Worm (Caenorhabditis elegans): ENCODE results near the gene Y41D4A.3.

Y41D4A.3 gene

DNA sequence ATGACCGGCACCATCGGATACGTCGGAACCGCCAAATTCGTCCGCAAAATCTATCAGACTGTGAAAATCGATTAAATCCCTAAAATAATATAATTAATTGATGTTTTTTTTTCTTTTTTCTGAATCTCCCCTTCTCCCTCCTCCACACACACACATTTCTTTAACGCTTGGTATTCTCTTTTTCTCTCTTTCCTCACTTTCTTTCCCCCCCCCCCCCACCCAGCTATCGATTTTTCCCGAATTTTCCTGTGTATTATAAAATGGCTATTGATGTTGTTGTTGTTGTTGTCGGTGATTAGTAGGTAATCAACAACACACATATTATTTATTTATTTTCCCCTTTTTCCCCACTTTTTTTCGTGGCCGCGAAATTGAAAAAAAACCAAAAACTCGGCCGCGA is 2.3 kb upstream of the Y41D4A.3 start:
- no peak for TF ChIP-seq mdl-1 (tag; optimal IDR thresholded peaks at IDR 0.05)
- TF ChIP-seq lin-14 (GFP tag; optimal IDR thresholded peaks at IDR 0.05): peak; percentile 34

DNA sequence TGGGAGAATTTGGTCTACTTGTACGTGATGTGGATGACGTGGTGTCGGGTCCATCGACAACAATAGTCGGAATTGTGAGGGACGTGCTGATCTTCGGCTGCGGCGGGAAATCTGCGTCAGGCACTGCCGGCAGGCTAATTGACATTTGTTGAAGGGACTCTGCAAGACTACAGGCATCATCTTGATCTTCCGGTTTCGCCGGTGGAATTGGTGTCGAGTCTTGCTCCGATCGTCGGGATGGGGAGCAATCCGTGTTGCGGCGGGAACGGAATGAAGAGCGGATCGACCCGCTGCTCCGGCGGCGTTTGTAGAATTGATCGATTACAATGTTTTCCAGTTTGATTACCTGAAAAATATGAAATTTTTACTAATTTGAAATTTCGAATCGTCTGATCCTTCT is 1.1 kb upstream of the Y41D4A.3 start:
- TF ChIP-seq mep-1 (tag; optimal IDR thresholded peaks at IDR 0.05): no peak
- TF ChIP-seq efl-1 (optimal IDR thresholded peaks at IDR 0.05): no peak
- peak in 1 of 2 experiments; percentile 18 for TF ChIP-seq efl-1 (GFP tag; optimal IDR thresholded peaks at IDR 0.05 in 1 of 2)
- no peak for TF ChIP-seq nhr-12 (tag; optimal IDR thresholded peaks at IDR 0.05)
- no peak for TF ChIP-seq nhr-85 (tag)

DNA sequence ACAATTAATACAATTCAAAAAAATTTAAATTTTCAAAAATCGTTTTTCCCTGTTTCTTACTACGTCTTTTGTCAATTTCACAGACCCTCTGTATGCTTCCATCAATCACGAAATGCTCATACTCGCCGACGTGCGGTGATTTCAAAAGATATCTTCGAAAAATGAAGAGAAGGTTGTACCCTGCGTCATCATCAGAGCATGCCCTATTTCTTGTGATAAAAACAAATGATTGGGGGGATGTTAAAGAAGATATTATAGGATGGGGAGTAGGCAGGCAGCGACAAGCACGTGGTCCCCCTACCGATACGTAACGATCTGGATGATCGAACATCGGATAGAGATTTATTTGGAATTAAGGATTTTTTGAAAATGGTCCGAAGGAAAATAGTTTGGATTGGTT is 5.0 kb downstream of the Y41D4A.3 start:
- TF ChIP-seq lin-13 (GFP tag; optimal IDR thresholded peaks at IDR 0.05) (no peak), nhr-71 (tag; optimal IDR thresholded peaks at IDR 0.05) (peak; percentile 63), lsy-2 (tag; optimal IDR thresholded peaks at IDR 0.05) (peak; percentile 15 to 45), lir-3 (tag; optimal IDR thresholded peaks at IDR 0.05; ENCODE audit: poor library complexity) (no peak), lin-14 (GFP tag; optimal IDR thresholded peaks at IDR 0.05) (peak; percentile 44), swsn-7 (tag; optimal IDR thresholded peaks at IDR 0.05) (no peak), nhr-19 (GFP tag; conservative IDR thresholded peaks at IDR 0.05) (peak; percentile 33), snu-23 (GFP tag; optimal IDR thresholded peaks at IDR 0.05) (peak; percentile 30), fkh-8 (tag; optimal IDR thresholded peaks at IDR 0.05) (no peak), ceh-8 (GFP tag; optimal IDR thresholded peaks at IDR 0.05) (no peak), ceh-88 (GFP tag; IDR thresholded peaks at IDR 0.05) (no peak), zip-4 (GFP tag; optimal IDR thresholded peaks at IDR 0.05) (no peak), rnt-1 (tag; optimal IDR thresholded peaks at IDR 0.05) (peak; percentile 77), nhr-237 (tag; optimal IDR thresholded peaks at IDR 0.05) (no peak), ztf-4 (tag; optimal IDR thresholded peaks at IDR 0.05) (peak; percentile 16), mdl-1 (tag; optimal IDR thresholded peaks at IDR 0.05) (peak in 1 of 2 experiments; percentile 38), nhr-20 (tag; optimal IDR thresholded peaks at IDR 0.05) (peak; percentile 3)

DNA sequence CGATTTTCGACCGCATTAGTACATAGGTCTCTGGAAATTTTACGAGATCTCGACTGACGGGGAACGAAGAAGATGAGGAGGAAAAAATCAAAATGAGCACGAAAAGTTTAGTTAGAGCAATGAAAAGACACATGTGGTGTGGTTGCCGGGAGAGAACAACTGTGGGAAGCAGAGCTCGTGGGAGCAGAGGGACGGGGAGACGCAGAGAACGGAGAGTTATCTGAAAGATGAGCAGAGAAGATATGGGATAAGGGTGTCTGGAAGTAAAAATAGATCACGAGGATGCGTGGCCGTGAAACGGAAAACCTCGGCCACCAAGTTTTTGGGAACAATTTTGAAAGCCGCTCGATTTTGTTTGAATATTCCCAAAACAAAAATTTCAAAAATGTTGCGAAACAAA is 8.0 kb downstream of the Y41D4A.3 start, which contains the start of gene Y41D4A.7:
Gene Y41D4A.7, minus strand, starts transcription at position 18 of the 400 bp plus-strand sequence.
- TF ChIP-seq pax-3 (tag; optimal IDR thresholded peaks at IDR 0.05) (no peak), lin-39 (tag; optimal IDR thresholded peaks at IDR 0.05) (no peak), C34B4.2 (tag; optimal IDR thresholded peaks at IDR 0.05) (no peak), lsy-2 (tag; optimal IDR thresholded peaks at IDR 0.05) (peak; percentile 47 to 49), mab-9 (GFP tag; IDR thresholded peaks at IDR 0.05) (no peak), skn-1 (tag; optimal IDR thresholded peaks at IDR 0.05) (no peak), ztf-11 (tag; optimal IDR thresholded peaks at IDR 0.05) (no peak), jun-1 (tag; optimal IDR thresholded peaks at IDR 0.05) (no peak), nhr-19 (GFP tag; conservative IDR thresholded peaks at IDR 0.05) (peak; percentile 54), grh-1 (GFP tag; IDR thresholded peaks at IDR 0.05) (no peak), lin-14 (GFP tag; optimal IDR thresholded peaks at IDR 0.05) (peak; percentile 57), unc-86 (tag; optimal IDR thresholded peaks at IDR 0.05) (no peak), ces-1 (GFP tag; optimal IDR thresholded peaks at IDR 0.05) (no peak), lir-3 (tag; optimal IDR thresholded peaks at IDR 0.05; ENCODE audit: poor library complexity) (peak; percentile 38), ceh-82 (tag; optimal IDR thresholded peaks at IDR 0.05) (no peak), nhr-47 (tag; optimal IDR thresholded peaks at IDR 0.05) (no peak), vab-15 (tag; optimal IDR thresholded peaks at IDR 0.05) (no peak), alr-1 (tag; optimal IDR thresholded peaks at IDR 0.05; ENCODE audit: borderline replicate concordance) (no peak), F16B12.6 (tag; optimal IDR thresholded peaks at IDR 0.05) (no peak), nhr-85 (tag) (no peak), tlp-1 (tag; optimal IDR thresholded peaks at IDR 0.05) (no peak), egl-27 (tag; optimal IDR thresholded peaks at IDR 0.05) (no peak), rnt-1 (tag; optimal IDR thresholded peaks at IDR 0.05) (peak; percentile 88), aly-2 (tag; optimal IDR thresholded peaks at IDR 0.05) (no peak), egl-13 (tag; optimal IDR thresholded peaks at IDR 0.05) (no peak), nhr-12 (tag; optimal IDR thresholded peaks at IDR 0.05) (no peak), ceh-8 (GFP tag; optimal IDR thresholded peaks at IDR 0.05) (no peak), nhr-84 (tag; optimal IDR thresholded peaks at IDR 0.05) (no peak), snpc-4 (tag; optimal IDR thresholded peaks at IDR 0.05) (no peak), pqm-1 (tag; optimal IDR thresholded peaks at IDR 0.05) (no peak), irx-1 (tag; optimal IDR thresholded peaks at IDR 0.05) (no peak), blmp-1 (tag; optimal IDR thresholded peaks at IDR 0.05) (no peak), pag-3 (tag; optimal IDR thresholded peaks at IDR 0.05; ENCODE audit: borderline replicate concordance, insufficient read depth) (no peak)

All from whole organism, L1 larva.